Fruit fly (Drosophila melanogaster) whole organism, prepupa: ENCODE measurements around the gene Ost48.
A peak's percentile ranks its signal among the peaks of the same experiment; 100 is the strongest.

Experiments used
- Blimp-1 ChIP-seq: fragments of 200-800 bp; sonication (Bioruptor generic); optimal IDR thresholded peaks from 3 replicates; lab custom pipeline; 2017; ENCODE audit warnings: missing biosample characterization, missing genetic modification characterization, mild to moderate bottlenecking, moderate library complexity, missing genetic modification reagents
- CG10631 ChIP-seq: fragments of 200-800 bp; sonication (Bioruptor generic); optimal IDR thresholded peaks from 2 replicates; lab custom pipeline; 2016; ENCODE audit warnings: missing biosample characterization, missing genetic modification characterization
- CG10669 ChIP-seq: fragments of 200-800 bp; sonication (Bioruptor generic); optimal IDR thresholded peaks from 3 replicates; lab custom pipeline; 2018; ENCODE audit warnings: missing biosample characterization, mild to moderate bottlenecking, missing genetic modification characterization, moderate library complexity
- CG11294 ChIP-seq: fragments of 200-800 bp; sonication (Bioruptor generic); IDR thresholded peaks from 2 replicates; pipeline ENCODE4 v1.3.6; 2022; ENCODE audit warnings: missing biosample characterization, missing genetic modification characterization
- CG11762 ChIP-seq: fragments of 200-800 bp; sonication (Bioruptor generic); optimal IDR thresholded peaks from 3 replicates; lab custom pipeline; 2016; ENCODE audit warnings: missing biosample characterization, missing genetic modification characterization; ENCODE audit not compliant: insufficient read depth
- CG11902 ChIP-seq: fragments of 200-800 bp; sonication (Bioruptor generic); optimal IDR thresholded peaks from 3 replicates; lab custom pipeline; 2016; ENCODE audit warnings: missing biosample characterization, missing genetic modification characterization
- CG15336 ChIP-seq: fragments of 200-800 bp; sonication (Bioruptor generic); IDR thresholded peaks from 2 replicates; pipeline ENCODE4 v1.3.6; 2022; ENCODE audit warnings: missing biosample characterization, missing genetic modification characterization
- CG1621 ChIP-seq: fragments of 200-800 bp; sonication (Bioruptor generic); optimal IDR thresholded peaks from 3 replicates; lab custom pipeline; 2018; ENCODE audit warnings: missing biosample characterization, mild to moderate bottlenecking, missing genetic modification characterization
- CG16779 ChIP-seq: fragments of 200-800 bp; sonication (Bioruptor generic); optimal IDR thresholded peaks from 3 replicates; lab custom pipeline; 2017; ENCODE audit warnings: missing biosample characterization, mild to moderate bottlenecking, missing genetic modification characterization
- CG3032 ChIP-seq: fragments of 200-800 bp; optimal IDR thresholded peaks from 2 replicates; lab custom pipeline; 2019; ENCODE audit warnings: missing biosample characterization, mild to moderate bottlenecking, missing genetic modification characterization, moderate library complexity
- CG32006 ChIP-seq: fragments of 200-800 bp; sonication (Bioruptor generic); optimal IDR thresholded peaks from 3 replicates; lab custom pipeline; 2017; ENCODE audit warnings: missing biosample characterization, mild to moderate bottlenecking, missing genetic modification characterization
- CG3919 ChIP-seq: fragments of 200-800 bp; sonication (Bioruptor generic); optimal IDR thresholded peaks from 3 replicates; lab custom pipeline; 2016; ENCODE audit warnings: missing biosample characterization, missing genetic modification characterization
- CG4318 ChIP-seq: fragments of 200-800 bp; sonication (Bioruptor generic); optimal IDR thresholded peaks from 3 replicates; lab custom pipeline; 2017; ENCODE audit warnings: missing biosample characterization, mild to moderate bottlenecking, missing genetic modification characterization
- CG6163 ChIP-seq: fragments of 200-800 bp; sonication (Bioruptor generic); IDR thresholded peaks from 3 replicates; pipeline ENCODE4 v1.3.6; 2022; ENCODE audit warnings: missing biosample characterization, missing genetic modification characterization
- CG6276 ChIP-seq: fragments of 200-800 bp; sonication (Bioruptor generic); optimal IDR thresholded peaks from 2 replicates; lab custom pipeline; 2017; ENCODE audit warnings: missing biosample characterization, mild to moderate bottlenecking, missing genetic modification characterization
- CG6792 ChIP-seq: fragments of 200-800 bp; sonication (Bioruptor generic); optimal IDR thresholded peaks from 3 replicates; lab custom pipeline; 2016; ENCODE audit warnings: missing biosample characterization, missing genetic modification characterization
- CG6808 ChIP-seq: fragments of 200-800 bp; sonication (Bioruptor generic); optimal IDR thresholded peaks from 3 replicates; lab custom pipeline; 2017; ENCODE audit warnings: missing biosample characterization, missing genetic modification characterization, mild to moderate bottlenecking, moderate library complexity, missing genetic modification reagents
- CG6854 ChIP-seq: fragments of 200-800 bp; sonication (Bioruptor generic); optimal IDR thresholded peaks from 2 replicates; lab custom pipeline; 2017; ENCODE audit warnings: missing biosample characterization, mild to moderate bottlenecking, missing genetic modification characterization
- CG7368 ChIP-seq: fragments of 200-800 bp; sonication (Bioruptor generic); optimal IDR thresholded peaks from 3 replicates; lab custom pipeline; 2016; ENCODE audit warnings: missing biosample characterization, missing genetic modification characterization
- CG8119 ChIP-seq: fragments of 200-800 bp; sonication (Bioruptor generic); IDR thresholded peaks from 3 replicates; pipeline ENCODE4 v1.3.6; 2022; ENCODE audit warnings: missing biosample characterization, missing genetic modification characterization
- CG8632 ChIP-seq: fragments of 200-800 bp; sonication (Bioruptor generic); optimal IDR thresholded peaks from 3 replicates; lab custom pipeline; 2016; ENCODE audit warnings: missing biosample characterization, missing genetic modification characterization
- CG9139 ChIP-seq: fragments of 200-800 bp; sonication (Bioruptor generic); optimal IDR thresholded peaks from 3 replicates; lab custom pipeline; 2017; ENCODE audit warnings: missing biosample characterization, mild to moderate bottlenecking, missing genetic modification characterization
- Eip75B ChIP-seq: fragments of 200-800 bp; sonication (Bioruptor generic); optimal IDR thresholded peaks from 3 replicates; lab custom pipeline; 2016; ENCODE audit warnings: missing biosample characterization, missing genetic modification characterization
- Ets96B ChIP-seq: fragments of 200-800 bp; optimal IDR thresholded peaks from 2 replicates; lab custom pipeline; 2019; ENCODE audit warnings: missing biosample characterization, mild to moderate bottlenecking, missing genetic modification characterization, moderate library complexity
- Gug ChIP-seq: fragments of 200-800 bp; sonication (Bioruptor generic); IDR thresholded peaks from 2 replicates; pipeline ENCODE4 v1.3.6; 2022; ENCODE audit warnings: missing biosample characterization, missing genetic modification characterization
- Hr38 ChIP-seq: sonication (Bioruptor generic); optimal IDR thresholded peaks from 2 replicates; lab custom pipeline; 2016; ENCODE audit warnings: missing biosample characterization, missing genetic modification characterization
- Hr39 ChIP-seq: fragments of 200-800 bp; sonication (Bioruptor generic); optimal IDR thresholded peaks from 2 replicates; lab custom pipeline; 2016; ENCODE audit warnings: missing biosample characterization, missing genetic modification characterization
- Hr4 ChIP-seq: fragments of 200-800 bp; sonication (Bioruptor generic); optimal IDR thresholded peaks from 3 replicates; lab custom pipeline; 2016; ENCODE audit warnings: missing biosample characterization, missing genetic modification characterization
- Lpt ChIP-seq: fragments of 200-800 bp; sonication (Bioruptor generic); optimal IDR thresholded peaks from 3 replicates; lab custom pipeline; 2016; ENCODE audit warnings: missing biosample characterization, missing genetic modification characterization
- Sox102F ChIP-seq: fragments of 200-800 bp; sonication (Bioruptor generic); optimal IDR thresholded peaks from 2 replicates; lab custom pipeline; 2016; ENCODE audit warnings: missing biosample characterization, mild to moderate bottlenecking, missing genetic modification characterization
- Sox14 ChIP-seq: fragments of 200-800 bp; sonication (Bioruptor generic); optimal IDR thresholded peaks from 3 replicates; lab custom pipeline; 2016; ENCODE audit warnings: missing biosample characterization, missing genetic modification characterization
- Sox15 ChIP-seq: fragments of 200-800 bp; sonication (Bioruptor generic); optimal IDR thresholded peaks from 3 replicates; lab custom pipeline; 2016; ENCODE audit warnings: missing biosample characterization, missing genetic modification characterization
- achi ChIP-seq: fragments of 200-800 bp; sonication (Bioruptor generic); optimal IDR thresholded peaks from 3 replicates; lab custom pipeline; 2016; ENCODE audit warnings: missing biosample characterization, missing genetic modification characterization
- acj6 ChIP-seq: fragments of 200-800 bp; sonication (Bioruptor generic); optimal IDR thresholded peaks from 3 replicates; lab custom pipeline; 2016; ENCODE audit warnings: missing biosample characterization, missing genetic modification characterization
- cyc ChIP-seq: fragments of 200-800 bp; sonication (Bioruptor generic); optimal IDR thresholded peaks from 3 replicates; lab custom pipeline; 2016; ENCODE audit warnings: missing biosample characterization, missing genetic modification characterization
- eg ChIP-seq: fragments of 200-800 bp; sonication (Bioruptor generic); IDR thresholded peaks from 3 replicates; pipeline ENCODE4 v1.3.6; 2022; ENCODE audit warnings: missing biosample characterization, missing genetic modification characterization
- fd59A ChIP-seq: fragments of 200-800 bp; sonication (Bioruptor generic); optimal IDR thresholded peaks from 2 replicates; lab custom pipeline; 2017; ENCODE audit warnings: missing biosample characterization, mild to moderate bottlenecking, missing genetic modification characterization, missing genetic modification reagents
- net ChIP-seq: fragments of 200-800 bp; sonication (Bioruptor generic); optimal IDR thresholded peaks from 3 replicates; lab custom pipeline; 2016; ENCODE audit warnings: missing biosample characterization, missing genetic modification characterization
- pdm3 ChIP-seq: fragments of 200-800 bp; sonication (Bioruptor generic); optimal IDR thresholded peaks from 3 replicates; lab custom pipeline; 2016; ENCODE audit warnings: missing biosample characterization, missing genetic modification characterization
- salr ChIP-seq, 2 experiments: fragments of 200-800 bp; sonication (Bioruptor generic); optimal IDR thresholded peaks; 3 replicates each; lab custom pipeline; 2016 to 2018; ENCODE audit warnings: missing biosample characterization in 2 of 2, missing genetic modification characterization in 2 of 2, mild to moderate bottlenecking in 1 of 2
- spab ChIP-seq: fragments of 200-800 bp; sonication (Bioruptor generic); optimal IDR thresholded peaks from 2 replicates; lab custom pipeline; 2017; ENCODE audit warnings: missing biosample characterization, mild to moderate bottlenecking, missing genetic modification characterization, missing genetic modification reagents
- ss ChIP-seq, 2 experiments: fragments of 200-800 bp; sonication (Bioruptor generic); optimal IDR thresholded peaks; 2 replicates in 1 of 2; 3 replicates in 1 of 2; lab custom pipeline; 2017 to 2018; ENCODE audit warnings: mild to moderate bottlenecking in 2 of 2, missing biosample characterization in 2 of 2, missing genetic modification characterization in 2 of 2, moderate library complexity in 1 of 2
- svp ChIP-seq: fragments of 200-800 bp; sonication (Bioruptor generic); peaks from one replicate; lab custom pipeline; 2016; ENCODE audit warnings: missing biosample characterization, missing genetic modification characterization
- vri ChIP-seq: fragments of 200-800 bp; sonication (Bioruptor generic); optimal IDR thresholded peaks from 3 replicates; lab custom pipeline; 2016; ENCODE audit warnings: missing biosample characterization, mild to moderate bottlenecking, missing genetic modification characterization

Ost48 gene

dm6 chrX:9141219-9141618, 17.1 kb downstream of the Ost48 start (continued):
- TF ChIP-seq CG11902 (GFP tag; lab: Kevin White, UChicago) (peak; percentile 63), Sox14 (GFP tag; lab: Kevin White, UChicago) (peak; percentile 73), CG4318 (no peak), Hr4 (GFP tag; lab: Kevin White, UChicago) (peak; percentile 68), CG9139 (peak; percentile 78), spab (no peak), CG3919 (GFP tag; lab: Kevin White, UChicago) (peak; percentile 82), CG16779 (tag; lab: Kevin White, UChicago) (no peak), Eip75B (GFP tag; lab: Kevin White, UChicago) (peak; percentile 75), achi (GFP tag; lab: Kevin White, UChicago) (peak; percentile 71), fd59A (peak; percentile 71), CG11294 (peak; percentile 77), cyc (peak; percentile 73), CG6792 (GFP tag; lab: Kevin White, UChicago) (peak; percentile 67), CG8119 (peak; percentile 81), svp (GFP tag; lab: Kevin White, UChicago) (no peak), CG3032 (tag; lab: Kevin White, UChicago) (peak; percentile 77), CG6808 (GFP tag; lab: Kevin White, UChicago) (peak; percentile 85), CG10631 (GFP tag; lab: Kevin White, UChicago) (no peak), acj6 (peak; percentile 72), Hr39 (peak; percentile 73), Ets96B (tag; lab: Kevin White, UChicago) (peak; percentile 70), Gug (GFP tag; lab: Robert Waterston, UW) (peak; percentile 73), CG15336 (peak; percentile 72), Sox102F (GFP tag; lab: Kevin White, UChicago) (peak; percentile 59), vri (GFP tag; lab: Kevin White, UChicago) (peak; percentile 23), Lpt (GFP tag; lab: Kevin White, UChicago) (peak; percentile 56), CG11762 (GFP tag; lab: Kevin White, UChicago) (peak; percentile 33), eg (GFP tag; lab: Robert Waterston, UW) (peak; percentile 91)

- peak; percentile 33 for TF ChIP-seq spab
- 0 out of 3 replicates have a peak, but pooled peaks have one; percentile 17 for TF ChIP-seq CG8119
- TF ChIP-seq salr (GFP tag; optimal IDR thresholded peaks at IDR 0.05; lab: Kevin White, UChicago), result peak in 1 of 2 experiments; percentile 30
- no peak for TF ChIP-seq Hr38
- no peak for TF ChIP-seq Hr39
- TF ChIP-seq CG9139, result peak; percentile 81
- peak; percentile 32; the same call in 1 of the 3 replicates for TF ChIP-seq eg (GFP tag; lab: Robert Waterston, UW)
- TF ChIP-seq CG6276 (GFP tag; lab: Kevin White, UChicago), result peak; percentile 73
- peak; percentile 52 for TF ChIP-seq CG1621 (tag; lab: Kevin White, UChicago)
- peak; percentile 1 for TF ChIP-seq CG3032 (tag; lab: Kevin White, UChicago)
- TF ChIP-seq CG32006 (GFP tag; lab: Kevin White, UChicago), result peak; percentile 0
- TF ChIP-seq CG7368 (GFP tag; lab: Kevin White, UChicago), result peak; percentile 33
- peak; percentile 68 for TF ChIP-seq CG16779 (tag; lab: Kevin White, UChicago)
- no peak for TF ChIP-seq Sox15 (GFP tag; lab: Kevin White, UChicago)
- TF ChIP-seq ss (GFP tag; optimal IDR thresholded peaks at IDR 0.05; lab: Kevin White, UChicago), result peak; percentile 81 to 85
- no peak for TF ChIP-seq CG6163 (GFP tag; lab: Robert Waterston, UW)
- TF ChIP-seq Gug (GFP tag; lab: Robert Waterston, UW), result peak; percentile 45; the same call in 1 of the 2 replicates
- TF ChIP-seq CG8632, result no peak
- no peak for TF ChIP-seq acj6
- peak; percentile 77 for TF ChIP-seq CG6808 (GFP tag; lab: Kevin White, UChicago)
- peak; percentile 47 for TF ChIP-seq net (GFP tag; lab: Kevin White, UChicago)
- no peak for TF ChIP-seq pdm3
- no peak for TF ChIP-seq CG6854 (GFP tag; lab: Kevin White, UChicago)
- TF ChIP-seq CG10669 (GFP tag; lab: Kevin White, UChicago), result peak; percentile 41
- TF ChIP-seq Blimp-1 (GFP tag; lab: Kevin White, UChicago), result no peak
These were observed 19.2 kb downstream of the Ost48 start for dm6 chrX:9139138-9139537.
